Fruit fly (Drosophila melanogaster) whole organism, embryonic: Measurements from ENCODE around the gene CG9733.

Experiments
- Bdp1 ChIP-seq: fragments of 200-800 bp; sonication (Bioruptor generic); optimal IDR thresholded peaks from 3 replicates; lab custom pipeline; 2016; ENCODE audit warnings: missing biosample characterization, missing genetic modification characterization
- Blimp-1 ChIP-seq: fragments of 200-800 bp; sonication (Bioruptor generic); optimal IDR thresholded peaks from 3 replicates; lab custom pipeline; 2018; ENCODE audit warnings: missing biosample characterization, missing genetic modification characterization, mild to moderate bottlenecking, moderate library complexity, missing genetic modification reagents
- CG10979 ChIP-seq: fragments of 200-800 bp; sonication (Bioruptor generic); optimal IDR thresholded peaks from 2 replicates; lab custom pipeline; 2018; ENCODE audit warnings: missing biosample characterization, mild to moderate bottlenecking, missing genetic modification characterization, moderate library complexity
- CG11560 ChIP-seq: fragments of 200-800 bp; sonication (Bioruptor generic); IDR thresholded peaks from 3 replicates; pipeline ENCODE4 v1.3.6; 2022; ENCODE audit warnings: missing biosample characterization, missing genetic modification characterization
- CG11696 ChIP-seq: fragments of 200-800 bp; sonication (Bioruptor generic); IDR thresholded peaks from 2 replicates; pipeline ENCODE4 v1.3.6; 2022; ENCODE audit warnings: missing biosample characterization, missing genetic modification characterization
- CG13424 ChIP-seq: fragments of 200-800 bp; sonication (Bioruptor generic); optimal IDR thresholded peaks from 2 replicates; lab custom pipeline; 2019; ENCODE audit warnings: missing biosample characterization, mild to moderate bottlenecking, missing genetic modification characterization, moderate library complexity
- CG17361 ChIP-seq: fragments of 200-800 bp; sonication (Bioruptor generic); IDR thresholded peaks from 3 replicates; pipeline ENCODE4 v1.3.6; 2022; ENCODE audit warnings: missing biosample characterization, missing genetic modification characterization
- CG17612 ChIP-seq: fragments of 200-800 bp; sonication (Bioruptor generic); IDR thresholded peaks from 2 replicates; pipeline ENCODE4 v1.3.6; 2022; ENCODE audit warnings: missing biosample characterization, missing genetic modification characterization
- CG2129 ChIP-seq: fragments of 200-800 bp; sonication (Bioruptor generic); IDR thresholded peaks from 2 replicates; pipeline ENCODE4 v1.3.6; 2022; ENCODE audit warnings: missing biosample characterization, missing genetic modification characterization; ENCODE audit not compliant: partially characterized antibody
- CG2202 ChIP-seq: fragments of 200-800 bp; sonication (Bioruptor generic); optimal IDR thresholded peaks from 2 replicates; lab custom pipeline; 2018; ENCODE audit warnings: missing biosample characterization, mild to moderate bottlenecking, missing genetic modification characterization
- CG30431 ChIP-seq: fragments of 200-800 bp; sonication (Bioruptor generic); optimal IDR thresholded peaks from 2 replicates; lab custom pipeline; 2017; ENCODE audit warnings: missing biosample characterization, missing genetic modification characterization
- CG34422 ChIP-seq: fragments of 200-800 bp; sonication (Bioruptor generic); IDR thresholded peaks from 3 replicates; pipeline ENCODE4 v1.3.6; 2022; ENCODE audit warnings: missing biosample characterization, missing genetic modification characterization
- CG3726 ChIP-seq: fragments of 200-800 bp; sonication (Bioruptor generic); IDR thresholded peaks from 3 replicates; pipeline ENCODE4, ENCODE4 v1.3.6; 2022; ENCODE audit warnings: missing biosample characterization, missing genetic modification characterization
- CG4282 ChIP-seq: fragments of 200-800 bp; sonication (Bioruptor generic); optimal IDR thresholded peaks from 2 replicates; lab custom pipeline; 2016; ENCODE audit warnings: missing biosample characterization, missing genetic modification characterization
- CG4360 ChIP-seq: fragments of 200-800 bp; sonication (Bioruptor generic); IDR thresholded peaks from 2 replicates; pipeline ENCODE4 v1.3.6; 2022; ENCODE audit warnings: missing biosample characterization, missing genetic modification characterization
- CG4404 ChIP-seq: fragments of 200-800 bp; sonication (Bioruptor generic); IDR thresholded peaks from 2 replicates; pipeline ENCODE4 v1.3.6; 2022; ENCODE audit warnings: missing biosample characterization, missing genetic modification characterization
- CG7556 ChIP-seq: fragments of 200-800 bp; sonication (Bioruptor generic); optimal IDR thresholded peaks from 2 replicates; lab custom pipeline; 2017; ENCODE audit warnings: missing biosample characterization, mild to moderate bottlenecking, missing genetic modification characterization
- CG9215 ChIP-seq: fragments of 200-800 bp; sonication (Bioruptor generic); IDR thresholded peaks from 2 replicates; pipeline ENCODE4 v1.3.6; 2022; ENCODE audit warnings: missing biosample characterization, missing genetic modification characterization
- CG9817 ChIP-seq: fragments of 200-800 bp; sonication (Bioruptor generic); optimal IDR thresholded peaks from 2 replicates; lab custom pipeline; 2018; ENCODE audit warnings: missing biosample characterization, mild to moderate bottlenecking, missing genetic modification characterization, moderate library complexity
- CG9876 ChIP-seq: fragments of 200-800 bp; sonication (Bioruptor generic); optimal IDR thresholded peaks from 2 replicates; lab custom pipeline; 2016; ENCODE audit warnings: missing biosample characterization, missing genetic modification characterization
- Elba2 ChIP-seq: fragments of 200-800 bp; sonication (Bioruptor generic); optimal IDR thresholded peaks from 3 replicates; lab custom pipeline; 2016; ENCODE audit warnings: missing biosample characterization, missing genetic modification characterization
- Fer2 ChIP-seq: fragments of 200-800 bp; sonication (Bioruptor generic); optimal IDR thresholded peaks from 2 replicates; lab custom pipeline; 2018; ENCODE audit warnings: missing biosample characterization, mild to moderate bottlenecking, missing genetic modification characterization, moderate library complexity
- HLH54F ChIP-seq: fragments of 200-800 bp; sonication (Bioruptor generic); optimal IDR thresholded peaks from 3 replicates; lab custom pipeline; 2016; ENCODE audit warnings: missing biosample characterization, missing genetic modification characterization
- HLHmδ ChIP-seq: fragments of 200-800 bp; sonication (Bioruptor generic); optimal IDR thresholded peaks from 2 replicates; lab custom pipeline; 2018; ENCODE audit warnings: missing biosample characterization, mild to moderate bottlenecking, missing genetic modification characterization, moderate library complexity
- Jarid2 ChIP-seq: fragments of 200-800 bp; sonication (Bioruptor generic); optimal IDR thresholded peaks from 3 replicates; lab custom pipeline; 2017; ENCODE audit warnings: mild to moderate bottlenecking, missing biosample characterization, missing genetic modification reagents, missing genetic modification characterization
- MESR4 ChIP-seq: fragments of 200-800 bp; sonication (Bioruptor generic); optimal IDR thresholded peaks from 2 replicates; lab custom pipeline; 2018; ENCODE audit warnings: missing biosample characterization, mild to moderate bottlenecking, missing genetic modification characterization, moderate library complexity
- Ptx1 ChIP-seq: fragments of 200-800 bp; sonication (Bioruptor generic); IDR thresholded peaks from 2 replicates; pipeline ENCODE4 v1.3.6; 2022; ENCODE audit warnings: missing biosample characterization, missing genetic modification characterization
- Side ChIP-seq: fragments of 200-800 bp; sonication (Bioruptor generic); optimal IDR thresholded peaks from 2 replicates; lab custom pipeline; 2016; ENCODE audit warnings: missing biosample characterization, missing genetic modification characterization
- Sin3A ChIP-seq: fragments of >200 bp; optimal IDR thresholded peaks from 2 replicates; lab custom pipeline; 2018
- Six4 ChIP-seq: fragments of 200-800 bp; sonication (Bioruptor generic); optimal IDR thresholded peaks from 2 replicates; lab custom pipeline; 2016; ENCODE audit warnings: missing biosample characterization, missing genetic modification characterization
- Ssrp ChIP-seq: fragments of 200-800 bp; sonication (Bioruptor generic); optimal IDR thresholded peaks from 2 replicates; lab custom pipeline; 2018; ENCODE audit warnings: missing biosample characterization, mild to moderate bottlenecking, missing genetic modification characterization, moderate library complexity
- Tbp ChIP-seq: fragments of >200 bp; optimal IDR thresholded peaks from 2 replicates; lab custom pipeline; 2018; ENCODE audit warnings: missing biosample characterization, missing genetic modification characterization
- Usf ChIP-seq: fragments of 200-800 bp; sonication (Bioruptor generic); optimal IDR thresholded peaks from 2 replicates; lab custom pipeline; 2017; ENCODE audit warnings: missing genotype, missing biosample characterization, missing genetic modification characterization
- ato ChIP-seq: fragments of 200-800 bp; sonication (Bioruptor generic); IDR thresholded peaks from 2 replicates; pipeline ENCODE4 v1.3.6; 2022; ENCODE audit warnings: missing biosample characterization, missing genetic modification characterization; ENCODE audit not compliant: partially characterized antibody
- ci ChIP-seq: fragments of 200-800 bp; sonication (Bioruptor generic); IDR thresholded peaks from 3 replicates; pipeline ENCODE4 v1.3.6; 2022; ENCODE audit warnings: missing biosample characterization, missing genetic modification characterization
- croc ChIP-seq: fragments of 200-800 bp; sonication (Bioruptor generic); conservative IDR thresholded peaks from 3 replicates; pipeline ENCODE4 v1.3.6; 2022; ENCODE audit warnings: missing biosample characterization, missing genetic modification characterization
- dimm ChIP-seq: fragments of 200-800 bp; sonication (Bioruptor generic); IDR thresholded peaks from 2 replicates; pipeline ENCODE4 v1.3.6; 2022; ENCODE audit warnings: missing biosample characterization, missing genetic modification characterization
- dpn ChIP-seq, 2 experiments: fragments of 200-800 bp; sonication (Bioruptor generic); optimal IDR thresholded peaks; 3 replicates each; lab custom pipeline; 2016; ENCODE audit warnings: missing biosample characterization in 2 of 2, missing genetic modification characterization in 2 of 2
- gem ChIP-seq: fragments of 200-800 bp; sonication (Bioruptor generic); optimal IDR thresholded peaks from 2 replicates; lab custom pipeline; 2019; ENCODE audit warnings: missing biosample characterization, mild to moderate bottlenecking, missing genetic modification characterization, moderate library complexity
- otp ChIP-seq: fragments of 200-800 bp; sonication (Bioruptor generic); IDR thresholded peaks from 3 replicates; pipeline ENCODE4, ENCODE4 v1.3.6; 2022; ENCODE audit warnings: missing biosample characterization, missing genetic modification characterization
- row ChIP-seq: fragments of 200-800 bp; sonication (Bioruptor generic); IDR thresholded peaks from 3 replicates; pipeline ENCODE4 v1.3.6; 2022; ENCODE audit warnings: missing biosample characterization, missing genetic modification characterization
- run ChIP-seq: fragments of 200-800 bp; sonication (Bioruptor generic); optimal IDR thresholded peaks from 3 replicates; lab custom pipeline; 2018; ENCODE audit warnings: missing biosample characterization, mild to moderate bottlenecking, missing genetic modification characterization
- sens ChIP-seq: fragments of 200-800 bp; sonication (Bioruptor generic); peaks from one replicate; lab custom pipeline; 2016; ENCODE audit warnings: missing biosample characterization, missing genetic modification characterization
- sens-2 ChIP-seq: fragments of 200-800 bp; sonication (Bioruptor generic); IDR thresholded peaks from 2 replicates; pipeline ENCODE4 v1.3.6; 2022; ENCODE audit warnings: missing biosample characterization, missing genetic modification characterization
- seq ChIP-seq: fragments of 200-800 bp; sonication (Bioruptor generic); IDR thresholded peaks from 2 replicates; pipeline ENCODE4 v1.3.6; 2022; ENCODE audit warnings: missing biosample characterization, missing genetic modification characterization
- toy ChIP-seq: fragments of 200-800 bp; sonication (Bioruptor generic); IDR thresholded peaks from 2 replicates; pipeline ENCODE4 v1.3.6; 2022; ENCODE audit warnings: missing biosample characterization, missing genetic modification characterization
- tup ChIP-seq: fragments of 200-800 bp; sonication (Bioruptor generic); optimal IDR thresholded peaks from 2 replicates; lab custom pipeline; 2016; ENCODE audit warnings: missing biosample characterization, mild to moderate bottlenecking, missing genetic modification characterization, moderate library complexity
- yki ChIP-seq: fragments of >200 bp; optimal IDR thresholded peaks from 3 replicates; lab custom pipeline; 2018
- z ChIP-seq: fragments of 200-800 bp; sonication (Bioruptor generic); IDR thresholded peaks from 3 replicates; pipeline ENCODE4 v1.3.6; 2022; ENCODE audit warnings: missing biosample characterization, missing genetic modification characterization
- zen ChIP-seq: fragments of 200-800 bp; sonication (Bioruptor generic); optimal IDR thresholded peaks from 3 replicates; lab custom pipeline; 2018; ENCODE audit warnings: missing biosample characterization, mild to moderate bottlenecking, missing genetic modification characterization, moderate library complexity
- zf30C ChIP-seq: fragments of 200-800 bp; sonication (Bioruptor generic); optimal IDR thresholded peaks from 3 replicates; lab custom pipeline; 2018; ENCODE audit warnings: missing biosample characterization, mild to moderate bottlenecking, missing genetic modification characterization
- zfh1 ChIP-seq: fragments of 200-800 bp; sonication (Bioruptor generic); IDR thresholded peaks from 3 replicates; pipeline ENCODE4 v1.3.6; 2022; ENCODE audit warnings: missing biosample characterization, missing genetic modification characterization

The CG9733 gene

dm6 chr3R:30265420-30265819, 18.9 kb upstream of the CG9733 start (continued):
- no peak for TF ChIP-seq CG2129 (GFP tag; lab: Robert Waterston, UW)
- no peak for TF ChIP-seq CG9215
- TF ChIP-seq CG10979 (tag; lab: Kevin White, UChicago): peak; percentile 63
- peak in 1 of 2 experiments; percentile 58 for TF ChIP-seq dpn (GFP tag; optimal IDR thresholded peaks at IDR 0.05; lab: Kevin White, UChicago)
- no peak for TF ChIP-seq MESR4 (GFP tag; lab: Kevin White, UChicago)
- no peak for TF ChIP-seq HLH54F (GFP tag; lab: Kevin White, UChicago)
- peak; percentile 58 for TF ChIP-seq Ssrp (tag; lab: Kevin White, UChicago)
- no peak for TF ChIP-seq run
- TF ChIP-seq CG11696: no peak
- TF ChIP-seq Side (GFP tag; lab: Kevin White, UChicago): no peak
- TF ChIP-seq CG4282 (GFP tag; lab: Kevin White, UChicago): no peak
- 0 out of 2 replicates have a peak, but pooled peaks have one; percentile 20 for TF ChIP-seq dimm (GFP tag; lab: Robert Waterston, UW)
- TF ChIP-seq toy: 0 out of 2 replicates have a peak, but pooled peaks have one; percentile 18
- peak; percentile 49 for TF ChIP-seq CG9817 (tag; lab: Kevin White, UChicago)
- TF ChIP-seq CG11560 (tag; lab: Robert Waterston, UW): peak; percentile 42; the same call in 1 of the 3 replicates
- TF ChIP-seq tup (GFP tag; lab: Kevin White, UChicago): no peak
- no peak for TF ChIP-seq HLHmδ (GFP tag; lab: Kevin White, UChicago)
- TF ChIP-seq CG2202: peak; percentile 50
- TF ChIP-seq ci (GFP tag; lab: Robert Waterston, UW): peak; percentile 84
- TF ChIP-seq Bdp1 (GFP tag; lab: Kevin White, UChicago): no peak
- peak; percentile 55 for TF ChIP-seq Six4
- peak; percentile 79 for TF ChIP-seq zfh1 (GFP tag; lab: Robert Waterston, UW)
- TF ChIP-seq Ptx1 (GFP tag; lab: Robert Waterston, UW): peak; percentile 68
- TF ChIP-seq CG7556 (GFP tag; lab: Kevin White, UChicago): peak; percentile 31
- peak; percentile 67 for TF ChIP-seq CG13424 (tag; lab: Kevin White, UChicago)
- TF ChIP-seq seq: no peak
- peak; percentile 73 for TF ChIP-seq croc (GFP tag; lab: Robert Waterston, UW)
- peak; percentile 72 for TF ChIP-seq row
- TF ChIP-seq CG17612: 0 out of 2 replicates have a peak, but pooled peaks have one; percentile 47
- peak; percentile 64 for TF ChIP-seq CG17361 (GFP tag; lab: Robert Waterston, UW)
- no peak for TF ChIP-seq ato (GFP tag; lab: Robert Waterston, UW)
- peak; percentile 39 for TF ChIP-seq CG30431
- no peak for TF ChIP-seq Tbp (GFP tag; lab: Kevin White, UChicago)
- no peak for TF ChIP-seq CG9876
- peak; percentile 57; the same call in 2 of the 3 replicates for TF ChIP-seq CG34422
- peak; percentile 16 for TF ChIP-seq Jarid2 (GFP tag; lab: Kevin White, UChicago)
- no peak for TF ChIP-seq zf30C (GFP tag; lab: Kevin White, UChicago)
- peak; percentile 93 for TF ChIP-seq sens
- TF ChIP-seq Elba2: no peak
- TF ChIP-seq otp (GFP tag; lab: Robert Waterston, UW): peak; percentile 67; the same call in 1 of the 3 replicates
- TF ChIP-seq zen (tag; lab: Kevin White, UChicago): peak; percentile 33
- TF ChIP-seq Sin3A (lab: Kevin White, UChicago): no peak
- TF ChIP-seq CG4360 (GFP tag; lab: Robert Waterston, UW): peak; percentile 40; the same call in 1 of the 2 replicates
- TF ChIP-seq Usf (GFP tag; lab: Kevin White, UChicago): no peak
- no peak for TF ChIP-seq yki (lab: Kevin White, UChicago)
- 0 out of 3 replicates have a peak, but pooled peaks have one; percentile 18 for TF ChIP-seq CG3726 (GFP tag; lab: Robert Waterston, UW)
- TF ChIP-seq CG4404 (GFP tag; lab: Robert Waterston, UW): peak; percentile 53
- peak; percentile 58 for TF ChIP-seq Blimp-1
- TF ChIP-seq Fer2 (tag; lab: Kevin White, UChicago): no peak
- peak; percentile 70 for TF ChIP-seq gem (tag; lab: Kevin White, UChicago)
- no peak for TF ChIP-seq z (GFP tag; lab: Robert Waterston, UW)
- TF ChIP-seq sens-2: peak; percentile 58
